Fruit fly (Drosophila melanogaster): ENCODE results near the gene TM9SF2.

The TM9SF2 gene

DNA sequence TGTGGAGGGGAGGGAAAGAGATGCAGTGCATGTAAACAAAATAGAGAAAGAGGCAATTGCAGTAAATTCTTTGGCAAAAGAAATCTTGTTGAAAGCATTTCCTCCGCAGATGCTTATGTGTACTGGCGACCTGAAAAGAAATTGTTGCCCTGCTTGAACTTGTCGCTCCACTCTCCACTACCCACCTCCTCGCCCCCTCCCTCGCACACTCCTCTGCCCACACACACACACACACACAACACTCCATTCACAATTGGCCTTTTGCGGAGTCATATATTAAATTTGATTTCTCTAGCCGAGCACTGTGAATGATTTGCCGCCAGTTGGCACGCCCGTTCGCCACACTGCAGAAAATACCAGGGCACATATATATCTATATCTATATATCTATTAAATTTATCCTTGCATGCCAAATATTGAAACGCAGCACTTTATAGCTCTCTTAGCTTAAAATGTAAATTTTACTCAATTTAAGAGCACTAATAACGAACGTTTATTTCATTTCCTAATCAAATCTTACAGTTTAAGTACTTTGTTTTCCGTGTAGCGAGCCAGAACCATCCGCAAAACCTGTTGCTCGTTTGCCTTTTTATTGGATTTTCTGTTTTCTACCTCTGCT, 24.8 kb upstream of the TM9SF2 start (continued):
- peak; percentile 70; the same call in 2 of the 3 replicates for TF ChIP-seq CG6175 (GFP tag; IDR thresholded peaks at IDR 0.05)
- TF ChIP-seq Taf1 (GFP tag; IDR thresholded peaks at IDR 0.05), result peak; percentile 71
- peak; percentile 55; the same call in 1 of the 2 replicates for TF ChIP-seq HLH3B (GFP tag; IDR thresholded peaks at IDR 0.05)
- TF ChIP-seq dysf (GFP tag; IDR thresholded peaks at IDR 0.05), result peak; percentile 89
- TF ChIP-seq NC2β (GFP tag; optimal IDR thresholded peaks at IDR 0.05), result no peak
- no peak for TF ChIP-seq CG4282 (GFP tag; optimal IDR thresholded peaks at IDR 0.05)
- no peak for TF ChIP-seq z (GFP tag; IDR thresholded peaks at IDR 0.05)
- TF ChIP-seq nau (GFP tag; optimal IDR thresholded peaks at IDR 0.05), result peak; percentile 59
- peak; percentile 70 for TF ChIP-seq CG4730 (GFP tag; IDR thresholded peaks at IDR 0.05)
- peak; percentile 35 for TF ChIP-seq bab2 (GFP tag; optimal IDR thresholded peaks at IDR 0.05)
- peak; percentile 52 to 65 for TF ChIP-seq bsh (GFP tag; optimal IDR thresholded peaks at IDR 0.05)
- no peak for TF ChIP-seq gt (GFP tag; IDR thresholded peaks at IDR 0.05)
- TF ChIP-seq CG6272 (GFP tag; IDR thresholded peaks at IDR 0.05), result no peak; the same call in 1 of the 2 replicates
- TF ChIP-seq vfl (GFP tag; optimal IDR thresholded peaks at IDR 0.05), result peak; percentile 35
- peak; percentile 2 for TF ChIP-seq Usf (GFP tag; optimal IDR thresholded peaks at IDR 0.05)
- TF ChIP-seq en (GFP tag; optimal IDR thresholded peaks at IDR 0.05), result peak; percentile 15
- TF ChIP-seq CG6254 (GFP tag; optimal IDR thresholded peaks at IDR 0.05), result peak; percentile 61
- peak; percentile 41; the same call in 1 of the 2 replicates for TF ChIP-seq sisA (GFP tag; IDR thresholded peaks at IDR 0.05)
- peak; percentile 64; the same call in 1 of the 2 replicates for TF ChIP-seq CG31224 (GFP tag; IDR thresholded peaks at IDR 0.05)
- TF ChIP-seq jigr1 (GFP tag; IDR thresholded peaks at IDR 0.05), result no peak
- no peak for TF ChIP-seq Hr78 (GFP tag; optimal IDR thresholded peaks at IDR 0.05)
- no peak for TF ChIP-seq jumu (GFP tag; optimal IDR thresholded peaks at IDR 0.05)
- peak; percentile 72 for TF ChIP-seq CG3847 (GFP tag; IDR thresholded peaks at IDR 0.05)
- no peak for TF ChIP-seq lov (optimal IDR thresholded peaks at IDR 0.05)
- no peak for TF ChIP-seq lov (GFP tag; IDR thresholded peaks at IDR 0.05)
- TF ChIP-seq cg (GFP tag; optimal IDR thresholded peaks at IDR 0.05), result no peak
- peak; percentile 71 for TF ChIP-seq CG6854 (GFP tag; optimal IDR thresholded peaks at IDR 0.05)
- TF ChIP-seq CG7745 (tag; optimal IDR thresholded peaks at IDR 0.05), result no peak
- TF ChIP-seq CoRest (tag; optimal IDR thresholded peaks at IDR 0.05), result peak; percentile 60
- TF ChIP-seq Dad (GFP tag; optimal IDR thresholded peaks at IDR 0.05), result peak; percentile 65
- peak; percentile 31 for TF ChIP-seq CG4820 (GFP tag; optimal IDR thresholded peaks at IDR 0.05)
- TF ChIP-seq Trl (optimal IDR thresholded peaks at IDR 0.05), result no peak
- TF ChIP-seq Trl (GFP tag; optimal IDR thresholded peaks at IDR 0.05), result peak; percentile 53
- TF ChIP-seq hbn (GFP tag; IDR thresholded peaks at IDR 0.05; ENCODE audit: partially characterized antibody), result no peak
- peak; percentile 66 for TF ChIP-seq CG9727 (GFP tag; optimal IDR thresholded peaks at IDR 0.05)
- peak; percentile 68 for TF ChIP-seq CG18262 (tag; optimal IDR thresholded peaks at IDR 0.05)
- no peak for TF ChIP-seq CG10462 (GFP tag; optimal IDR thresholded peaks at IDR 0.05)
- TF ChIP-seq nom (GFP tag; optimal IDR thresholded peaks at IDR 0.05), result peak; percentile 42
- TF ChIP-seq Hsf (GFP tag; optimal IDR thresholded peaks at IDR 0.05), result peak; percentile 46
- peak; percentile 73 for TF ChIP-seq CG9215 (GFP tag; IDR thresholded peaks at IDR 0.05)
- TF ChIP-seq YL-1 (GFP tag; optimal IDR thresholded peaks at IDR 0.05), result no peak
- no peak for TF ChIP-seq Stat92E (GFP tag; optimal IDR thresholded peaks at IDR 0.05)
- no peak for TF ChIP-seq CG33557 (GFP tag; optimal IDR thresholded peaks at IDR 0.05)
- peak; percentile 28 for TF ChIP-seq CG8281 (tag; optimal IDR thresholded peaks at IDR 0.05)
- TF ChIP-seq D19A (tag; optimal IDR thresholded peaks at IDR 0.05), result peak; percentile 52
- peak; percentile 80 for TF ChIP-seq row (GFP tag; IDR thresholded peaks at IDR 0.05)
